Worm (Caenorhabditis elegans) whole organism, L4 larva: ENCODE data around the gene T25B6.6.

Experiments used
- F26F4.8 ChIP-seq: fragments of 200-800 bp; sonication (Bioruptor generic); conservative IDR thresholded peaks from 2 replicates; pipeline ENCODE4 v1.3.6; 2022; ENCODE audit warnings: missing genetic modification characterization, missing compliant biosample characterization
- T26A8.4 ChIP-seq: fragments of 200-800 bp; sonication (Bioruptor generic); IDR thresholded peaks from 2 replicates; pipeline ENCODE4 v1.3.6; 2022; ENCODE audit warnings: missing genetic modification characterization, missing compliant biosample characterization
- Y48G9A.11 ChIP-seq: fragments of 200-800 bp; sonication (Bioruptor generic); IDR thresholded peaks from 2 replicates; pipeline ENCODE4 v1.3.6; 2022; ENCODE audit warnings: missing genetic modification reagents, missing genetic modification characterization, missing compliant biosample characterization
- Y75B8A.6 ChIP-seq: fragments of 200-800 bp; sonication (Bioruptor generic); IDR thresholded peaks from 2 replicates; pipeline ENCODE4 v1.3.6; 2022; ENCODE audit warnings: missing genetic modification reagents, missing genetic modification characterization, missing compliant biosample characterization
- ZK546.5 ChIP-seq, 2 experiments: sonication (generic microtip); optimal IDR thresholded peaks; 2 replicates each; lab custom pipeline; 2017; ENCODE audit warnings: missing biosample characterization in 2 of 2, missing genetic modification characterization in 2 of 2
- aha-1 ChIP-seq: fragments of 150-350 bp; peaks from one replicate; lab custom pipeline; 2014; ENCODE audit warnings: missing biosample characterization, missing genetic modification characterization
- ceh-20 ChIP-seq: fragments of 200-800 bp; sonication (Bioruptor generic); IDR thresholded peaks from 2 replicates; pipeline ENCODE4 v1.3.6; 2022; ENCODE audit warnings: missing genetic modification reagents, missing genetic modification characterization, missing compliant biosample characterization
- ceh-44 ChIP-seq: fragments of 200-800 bp; sonication (Bioruptor generic); IDR thresholded peaks from 2 replicates; pipeline ENCODE4 v1.3.6; 2022; ENCODE audit warnings: missing genetic modification reagents, missing genetic modification characterization, missing compliant biosample characterization
- daf-12 ChIP-seq: fragments of 150-350 bp; optimal IDR thresholded peaks from 2 replicates; lab custom pipeline; 2014; ENCODE audit warnings: missing biosample characterization, missing genetic modification reagents, missing genetic modification characterization
- daf-16 ChIP-seq, 3 experiments: sonication (generic microtip); optimal IDR thresholded peaks; 2 replicates each; lab custom pipeline; 2016 to 2017; ENCODE audit warnings: missing genetic modification characterization in 3 of 3, missing genetic modification reagents in 3 of 3, mild to moderate bottlenecking in 2 of 3, missing compliant biosample characterization in 2 of 3, missing biosample characterization in 1 of 3, moderate library complexity in 1 of 3
- daf-19 ChIP-seq: fragments of 200-800 bp; sonication (Bioruptor generic); conservative IDR thresholded peaks from 2 replicates; pipeline ENCODE4 v1.3.6; 2022; ENCODE audit warnings: missing genetic modification characterization, missing compliant biosample characterization
- dmd-6 ChIP-seq: fragments of 200-800 bp; sonication (Bioruptor generic); IDR thresholded peaks from 2 replicates; pipeline ENCODE4 v1.3.6; 2022; ENCODE audit warnings: missing genetic modification reagents, missing genetic modification characterization, missing compliant biosample characterization
- dpl-1 ChIP-seq: fragments of 150-350 bp; optimal IDR thresholded peaks from 2 replicates; lab custom pipeline; 2014; ENCODE audit warnings: missing biosample characterization, missing genetic modification reagents, missing genetic modification characterization
- egl-43 ChIP-seq: fragments of 200-800 bp; sonication (Bioruptor generic); IDR thresholded peaks from 2 replicates; pipeline ENCODE4 v1.3.6; 2022; ENCODE audit warnings: missing genetic modification reagents, missing genetic modification characterization, missing compliant biosample characterization
- fkh-10 ChIP-seq: fragments of 150-350 bp; optimal IDR thresholded peaks from 2 replicates; lab custom pipeline; 2014; ENCODE audit warnings: missing biosample characterization, missing genetic modification reagents, missing genetic modification characterization
- fos-1 ChIP-seq: fragments of 150-350 bp; optimal IDR thresholded peaks from 2 replicates; lab custom pipeline; 2014; ENCODE audit warnings: missing biosample characterization, missing genetic modification characterization
- hlh-11 ChIP-seq: fragments of 200-800 bp; sonication (Bioruptor generic); optimal IDR thresholded peaks from 2 replicates; lab custom pipeline; 2018; ENCODE audit warnings: mild to moderate bottlenecking, missing genetic modification characterization, missing compliant biosample characterization
- jun-1 ChIP-seq: fragments of 150-350 bp; optimal IDR thresholded peaks from 2 replicates; lab custom pipeline; 2014; ENCODE audit warnings: missing biosample characterization, missing genetic modification reagents, missing genetic modification characterization
- lin-29 ChIP-seq: fragments of 200-800 bp; sonication (Bioruptor generic); IDR thresholded peaks from 2 replicates; pipeline ENCODE4 v1.3.6; 2022; ENCODE audit warnings: missing genetic modification reagents, missing genetic modification characterization, missing compliant biosample characterization
- lsy-2 ChIP-seq, 2 experiments: fragments of 150-350 bp in 1 of 2; sonication (generic microtip) in 1 of 2; optimal IDR thresholded peaks; 2 replicates each; lab custom pipeline; 2014 to 2017; ENCODE audit warnings: missing biosample characterization in 2 of 2, missing genetic modification characterization in 2 of 2
- mdl-1 ChIP-seq, 2 experiments: fragments of 150-350 bp in 1 of 2; sonication (generic microtip) in 1 of 2; optimal IDR thresholded peaks; 2 replicates each; lab custom pipeline; 2014 to 2017; ENCODE audit warnings: missing biosample characterization in 2 of 2, missing genetic modification characterization in 2 of 2
- mdt-29 ChIP-seq: fragments of 200-800 bp; sonication (Bioruptor generic); IDR thresholded peaks from 2 replicates; pipeline ENCODE4 v1.3.6; 2022; ENCODE audit warnings: missing genetic modification reagents, missing genetic modification characterization, missing compliant biosample characterization
- mxl-2 ChIP-seq: fragments of 200-800 bp; sonication (Bioruptor generic); conservative IDR thresholded peaks from 2 replicates; pipeline ENCODE4 v1.3.6; 2022; ENCODE audit warnings: missing genetic modification reagents, missing genetic modification characterization, missing compliant biosample characterization
- nhr-102 ChIP-seq: sonication (generic microtip); optimal IDR thresholded peaks from 2 replicates; lab custom pipeline; 2016; ENCODE audit warnings: mild to moderate bottlenecking, missing genetic modification characterization, moderate library complexity, missing compliant biosample characterization
- nhr-25 ChIP-seq: sonication (generic microtip); optimal IDR thresholded peaks from 2 replicates; lab custom pipeline; 2017; ENCODE audit warnings: missing genetic modification characterization, mild to moderate bottlenecking, missing compliant biosample characterization, antibody characterized with exemption, moderate library complexity, borderline replicate concordance; ENCODE audit not compliant: insufficient read depth
- nhr-28 ChIP-seq: fragments of 150-350 bp; optimal IDR thresholded peaks from 2 replicates; lab custom pipeline; 2014; ENCODE audit warnings: missing biosample characterization, missing genetic modification characterization
- nhr-41 ChIP-seq: fragments of 200-800 bp; sonication (Bioruptor generic); IDR thresholded peaks from 2 replicates; pipeline ENCODE4 v1.3.6; 2022; ENCODE audit warnings: missing genetic modification reagents, missing genetic modification characterization, missing compliant biosample characterization
- nhr-48 ChIP-seq: sonication (generic microtip); optimal IDR thresholded peaks from 2 replicates; lab custom pipeline; 2016; ENCODE audit warnings: mild to moderate bottlenecking, missing genetic modification characterization, missing compliant biosample characterization
- nhr-6 ChIP-seq: fragments of 150-350 bp; optimal IDR thresholded peaks from 2 replicates; lab custom pipeline; 2014; ENCODE audit warnings: missing biosample characterization, missing genetic modification characterization
- nhr-76 ChIP-seq: fragments of 150-350 bp; optimal IDR thresholded peaks from 2 replicates; lab custom pipeline; 2014; ENCODE audit warnings: missing biosample characterization, missing genetic modification characterization
- nhr-77 ChIP-seq: fragments of 150-350 bp; optimal IDR thresholded peaks from 2 replicates; lab custom pipeline; 2014; ENCODE audit warnings: missing biosample characterization, missing genetic modification characterization
- php-3 ChIP-seq: fragments of 200-800 bp; sonication (Bioruptor generic); IDR thresholded peaks from 2 replicates; pipeline ENCODE4 v1.3.6; 2022; ENCODE audit warnings: missing genetic modification reagents, missing genetic modification characterization, missing compliant biosample characterization
- pqm-1 ChIP-seq: sonication (generic microtip); optimal IDR thresholded peaks from 2 replicates; lab custom pipeline; 2017; ENCODE audit warnings: missing biosample characterization, missing genetic modification characterization
- sdz-12 ChIP-seq: fragments of 200-800 bp; sonication (Bioruptor generic); optimal IDR thresholded peaks from 2 replicates; lab custom pipeline; 2018; ENCODE audit warnings: mild to moderate bottlenecking, missing genetic modification characterization, missing compliant biosample characterization
- skn-1 ChIP-seq: fragments of 150-350 bp; optimal IDR thresholded peaks from 2 replicates; lab custom pipeline; 2014; ENCODE audit warnings: missing biosample characterization, missing genetic modification characterization
- spr-1 ChIP-seq: sonication (generic microtip); optimal IDR thresholded peaks from 2 replicates; lab custom pipeline; 2016; ENCODE audit warnings: mild to moderate bottlenecking, missing genetic modification characterization, missing compliant biosample characterization
- spr-3 ChIP-seq: fragments of 200-800 bp; sonication (Bioruptor generic); optimal IDR thresholded peaks from 2 replicates; lab custom pipeline; 2018; ENCODE audit warnings: mild to moderate bottlenecking, missing genetic modification characterization, missing compliant biosample characterization
- unc-39 ChIP-seq: sonication (generic microtip); optimal IDR thresholded peaks from 2 replicates; lab custom pipeline; 2017; ENCODE audit warnings: missing biosample characterization, missing genetic modification characterization
- unc-62 ChIP-seq, 3 experiments: fragments of 150-350 bp in 1 of 3; sonication (generic microtip); optimal IDR thresholded peaks in 2 of 3; peaks in 1 of 3; 1 replicate in 1 of 3; 2 replicates in 2 of 3; lab custom pipeline; 2014 to 2017; ENCODE audit warnings: missing biosample characterization in 3 of 3, missing genetic modification characterization in 3 of 3, missing genetic modification reagents in 3 of 3, missing genotype in 1 of 3
- vab-7 ChIP-seq: fragments of 200-800 bp; sonication (Bioruptor generic); IDR thresholded peaks from 2 replicates; pipeline ENCODE4 v1.3.6; 2022; ENCODE audit warnings: missing genetic modification reagents, missing genetic modification characterization, missing compliant biosample characterization
- zfp-2 ChIP-seq: sonication (generic microtip); optimal IDR thresholded peaks from 2 replicates; lab custom pipeline; 2016; ENCODE audit warnings: mild to moderate bottlenecking, missing genetic modification characterization, missing compliant biosample characterization
- zip-11 ChIP-seq: fragments of 200-800 bp; sonication (Bioruptor generic); IDR thresholded peaks from 2 replicates; pipeline ENCODE4 v1.3.6; 2022; ENCODE audit warnings: missing genetic modification characterization, missing compliant biosample characterization
- ztf-7 ChIP-seq: fragments of 150-350 bp; optimal IDR thresholded peaks from 2 replicates; lab custom pipeline; 2014; ENCODE audit warnings: missing biosample characterization, missing genetic modification characterization

The T25B6.6 gene

DNA sequence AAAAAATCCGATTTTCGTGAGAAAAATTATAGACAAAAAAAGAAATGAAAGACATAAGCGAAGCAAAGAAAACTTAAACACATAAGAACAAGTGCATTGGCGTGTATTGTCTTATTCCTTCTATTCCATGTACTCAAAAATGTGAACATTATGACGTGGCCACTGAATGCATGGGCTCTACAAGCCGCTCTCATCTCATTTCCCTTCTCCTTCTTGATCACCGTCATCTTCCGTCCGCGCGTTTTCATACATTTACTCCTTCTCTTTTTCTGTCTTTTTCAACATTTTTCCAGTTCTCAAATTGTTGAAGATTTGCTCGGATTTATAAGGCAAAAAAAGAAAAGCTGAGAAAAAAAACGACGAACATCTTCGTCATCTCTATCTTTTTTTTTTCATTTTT lies 8.2 kb downstream of the T25B6.6 start:
- no peak for TF ChIP-seq aha-1
- no peak for TF ChIP-seq skn-1 (tag; lab: Kevin White, UChicago)
- no peak for TF ChIP-seq mxl-2 (GFP tag; lab: Robert Waterston, UW)
- TF ChIP-seq Y48G9A.11, result no peak
- no peak for TF ChIP-seq mdl-1 (tag; optimal IDR thresholded peaks at IDR 0.05; lab: Kevin White, UChicago)
- TF ChIP-seq Y75B8A.6 (GFP tag; lab: Robert Waterston, UW), result no peak
- peak; percentile 81 for TF ChIP-seq fkh-10 (GFP tag; lab: Kevin White, UChicago)
- no peak for TF ChIP-seq lin-29 (GFP tag; lab: Robert Waterston, UW)

DNA sequence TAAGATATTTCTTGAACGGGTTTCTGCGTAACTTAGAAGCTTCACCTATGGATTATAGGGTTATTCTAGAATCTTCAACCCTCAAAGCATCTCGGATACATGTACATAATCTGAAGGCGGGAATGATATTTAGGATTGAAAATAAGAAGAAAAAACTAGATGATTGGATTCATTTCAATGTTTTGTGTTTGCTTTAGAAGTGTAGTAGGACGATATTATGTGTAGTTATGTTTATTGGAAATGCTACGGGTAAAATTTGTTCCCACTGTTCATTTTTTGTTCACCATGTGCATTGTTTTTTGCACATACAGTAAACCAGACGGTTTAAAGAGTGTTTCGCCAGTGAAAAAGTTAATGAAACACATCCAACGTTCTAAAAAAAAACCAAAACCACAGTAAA lies 11.2 kb downstream of the T25B6.6 start:
- no peak for TF ChIP-seq dpl-1 (GFP tag; lab: Kevin White, UChicago)
- peak in 1 of 2 experiments; percentile 27 for TF ChIP-seq unc-62 (GFP tag; optimal IDR thresholded peaks at IDR 0.05 in 1 of 2; lab: Kevin White, UChicago)
- no peak for TF ChIP-seq unc-62 (tag; optimal IDR thresholded peaks at IDR 0.05; lab: Kevin White, UChicago)
- peak; percentile 92 for TF ChIP-seq aha-1

ce11 chrX:9010418-9010817 lies 12.3 kb downstream of the T25B6.6 start, which contains the start of gene C24A3.9:
Gene C24A3.9 (minus strand): TSS chrX:9010518.
- TF ChIP-seq ZK546.5 (tag; optimal IDR thresholded peaks at IDR 0.05; lab: Kevin White, UChicago) (no peak), F26F4.8 (GFP tag; lab: Robert Waterston, UW) (no peak), nhr-77 (tag; lab: Kevin White, UChicago) (no peak), php-3 (GFP tag; lab: Robert Waterston, UW) (no peak), sdz-12 (GFP tag; lab: Kevin White, UChicago) (no peak), zfp-2 (tag; lab: Kevin White, UChicago) (no peak), ceh-20 (GFP tag; lab: Robert Waterston, UW) (no peak), ceh-44 (GFP tag; lab: Robert Waterston, UW) (no peak), nhr-28 (tag; lab: Kevin White, UChicago) (no peak), hlh-11 (tag; lab: Kevin White, UChicago) (no peak), T26A8.4 (GFP tag; lab: Robert Waterston, UW) (no peak), egl-43 (GFP tag; lab: Robert Waterston, UW) (no peak), daf-12 (tag; lab: Kevin White, UChicago) (no peak), ztf-7 (tag; lab: Kevin White, UChicago) (no peak), nhr-6 (tag; lab: Kevin White, UChicago) (no peak), fos-1 (no peak), nhr-76 (tag; lab: Kevin White, UChicago) (no peak), dmd-6 (GFP tag; lab: Robert Waterston, UW) (no peak), daf-16 (GFP tag; optimal IDR thresholded peaks at IDR 0.05; lab: Kevin White, UChicago) (no peak), daf-16 (tag; optimal IDR thresholded peaks at IDR 0.05; lab: Kevin White, UChicago) (no peak)

DNA sequence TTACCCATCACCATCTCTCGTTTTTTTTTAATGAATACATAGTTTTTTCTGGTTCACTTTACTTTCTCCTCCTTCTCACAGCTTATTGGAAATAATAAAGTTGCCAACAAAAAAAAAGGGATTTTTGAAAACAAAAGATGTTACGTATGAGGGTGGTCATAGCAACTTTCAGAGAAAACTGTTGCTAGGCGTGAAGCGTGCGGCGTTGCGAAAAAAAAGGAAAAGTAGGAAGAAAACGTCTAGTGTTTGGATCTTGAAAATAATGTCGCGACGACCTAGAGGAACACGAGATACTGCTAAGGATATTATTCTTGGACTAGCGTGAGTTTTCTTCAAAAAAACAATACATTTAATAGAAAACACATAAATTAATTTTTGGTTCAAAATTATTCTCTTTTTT lies 23.9 kb downstream of the T25B6.6 start, which contains the start of gene C24A3.1:
Gene C24A3.1 (plus strand): TSS at position 263 of the 400 bp plus-strand sequence.
- TF ChIP-seq aha-1, result peak; percentile 94
- TF ChIP-seq vab-7, result no peak
- TF ChIP-seq F26F4.8 (GFP tag; lab: Robert Waterston, UW), result no peak
- TF ChIP-seq daf-12 (tag; lab: Kevin White, UChicago), result no peak

ce11 chrX:8997450-8998075 lies 25.1 kb downstream of the T25B6.6 start, which contains the start of gene C24A3.2:
Gene C24A3.2 (plus strand): TSS chrX:8997500.
- TF ChIP-seq daf-12 (tag; lab: Kevin White, UChicago) (no peak), jun-1 (tag; lab: Kevin White, UChicago) (no peak), nhr-48 (no peak), daf-19 (GFP tag; lab: Robert Waterston, UW) (no peak), spr-3 (GFP tag; lab: Kevin White, UChicago) (no peak), zip-11 (no peak), lsy-2 (tag; optimal IDR thresholded peaks at IDR 0.05; lab: Kevin White, UChicago) (peak in 1 of 2 experiments; percentile 39), nhr-41 (GFP tag; lab: Robert Waterston, UW) (no peak), mdt-29 (GFP tag; lab: Robert Waterston, UW) (no peak), unc-39 (tag; lab: Kevin White, UChicago) (no peak), dpl-1 (GFP tag; lab: Kevin White, UChicago) (no peak), nhr-25 (tag; lab: Kevin White, UChicago) (no peak), aha-1 (peak; percentile 92), nhr-102 (tag; lab: Kevin White, UChicago) (no peak), spr-1 (no peak), pqm-1 (no peak)
